Fruit fly (Drosophila melanogaster) whole organism, embryonic: ENCODE data around the gene CG31468.

Experiments used
- Asciz ChIP-seq: fragments of 200-800 bp; sonication (Bioruptor generic); optimal IDR thresholded peaks from 2 replicates; lab custom pipeline; 2017; ENCODE audit warnings: missing biosample characterization, mild to moderate bottlenecking, missing genetic modification characterization, missing genetic modification reagents
- Atf6 ChIP-seq: fragments of 200-800 bp; sonication (Bioruptor generic); IDR thresholded peaks from 2 replicates; pipeline ENCODE4 v1.3.6; 2022; ENCODE audit warnings: missing biosample characterization, missing genetic modification characterization
- Awh ChIP-seq: fragments of 200-800 bp; sonication (Bioruptor generic); IDR thresholded peaks from 2 replicates; pipeline ENCODE4, ENCODE4 v1.3.6; 2022; ENCODE audit warnings: missing biosample characterization, missing genetic modification characterization
- CG10366 ChIP-seq: fragments of 200-800 bp; sonication (Bioruptor generic); IDR thresholded peaks from 2 replicates; pipeline ENCODE4 v1.3.6; 2022; ENCODE audit warnings: missing biosample characterization, missing genetic modification characterization
- CG11696 ChIP-seq: fragments of 200-800 bp; sonication (Bioruptor generic); IDR thresholded peaks from 2 replicates; pipeline ENCODE4 v1.3.6; 2022; ENCODE audit warnings: missing biosample characterization, missing genetic modification characterization
- CG12659 ChIP-seq: fragments of 200-800 bp; sonication (Bioruptor generic); optimal IDR thresholded peaks from 3 replicates; lab custom pipeline; 2017; ENCODE audit warnings: mild to moderate bottlenecking, missing biosample characterization, missing genetic modification reagents, missing genetic modification characterization
- CG13287 ChIP-seq: fragments of 200-800 bp; sonication (Bioruptor generic); IDR thresholded peaks from 2 replicates; pipeline ENCODE4 v1.3.6; 2022; ENCODE audit warnings: missing biosample characterization, missing genetic modification characterization; ENCODE audit not compliant: partially characterized antibody
- CG13894 ChIP-seq: fragments of 200-800 bp; sonication (Bioruptor generic); optimal IDR thresholded peaks from 3 replicates; lab custom pipeline; 2018; ENCODE audit warnings: missing biosample characterization, mild to moderate bottlenecking, missing genetic modification characterization, moderate library complexity
- CG14441 ChIP-seq: fragments of 200-800 bp; sonication (Bioruptor generic); IDR thresholded peaks from 2 replicates; pipeline ENCODE4 v1.3.6; 2022; ENCODE audit warnings: missing biosample characterization, missing genetic modification characterization
- CG16779 ChIP-seq: fragments of 200-800 bp; sonication (Bioruptor generic); IDR thresholded peaks from 2 replicates; pipeline ENCODE4 v1.3.6; 2022; ENCODE audit warnings: missing biosample characterization, missing genetic modification characterization
- CG17829 ChIP-seq: fragments of 200-800 bp; optimal IDR thresholded peaks from 2 replicates; lab custom pipeline; 2019; ENCODE audit warnings: missing biosample characterization, mild to moderate bottlenecking, missing genetic modification characterization, moderate library complexity
- CG18262 ChIP-seq: fragments of 200-800 bp; optimal IDR thresholded peaks from 3 replicates; lab custom pipeline; 2019; ENCODE audit warnings: missing biosample characterization, mild to moderate bottlenecking, missing genetic modification characterization, moderate library complexity
- CG2116 ChIP-seq: fragments of 200-800 bp; sonication (Bioruptor generic); optimal IDR thresholded peaks from 3 replicates; lab custom pipeline; 2018; ENCODE audit warnings: missing biosample characterization, mild to moderate bottlenecking, missing genetic modification characterization
- CG30020 ChIP-seq: fragments of 200-800 bp; optimal IDR thresholded peaks from 2 replicates; lab custom pipeline; 2019; ENCODE audit warnings: missing biosample characterization, mild to moderate bottlenecking, missing genetic modification characterization, moderate library complexity
- CG31365 ChIP-seq: fragments of 200-800 bp; sonication (Bioruptor generic); optimal IDR thresholded peaks from 2 replicates; lab custom pipeline; 2018; ENCODE audit warnings: missing biosample characterization, mild to moderate bottlenecking, missing genetic modification characterization
- CG32532 ChIP-seq: fragments of 200-800 bp; sonication (Bioruptor generic); IDR thresholded peaks from 2 replicates; pipeline ENCODE4 v1.3.6; 2022; ENCODE audit warnings: missing biosample characterization, missing genetic modification characterization
- CG4360 ChIP-seq: fragments of 200-800 bp; sonication (Bioruptor generic); IDR thresholded peaks from 2 replicates; pipeline ENCODE4 v1.3.6; 2022; ENCODE audit warnings: missing biosample characterization, missing genetic modification characterization
- CG5180 ChIP-seq: fragments of 200-800 bp; sonication (Bioruptor generic); optimal IDR thresholded peaks from 3 replicates; lab custom pipeline; 2017; ENCODE audit warnings: missing biosample characterization, missing genetic modification characterization, mild to moderate bottlenecking, moderate library complexity, missing genetic modification reagents
- CG7271 ChIP-seq: fragments of 200-800 bp; sonication (Bioruptor generic); optimal IDR thresholded peaks from 2 replicates; lab custom pipeline; 2018; ENCODE audit warnings: missing biosample characterization, mild to moderate bottlenecking, missing genetic modification characterization, moderate library complexity
- CG8765 ChIP-seq: fragments of 200-800 bp; sonication (Bioruptor generic); IDR thresholded peaks from 2 replicates; pipeline ENCODE4 v1.3.6; 2022; ENCODE audit warnings: missing biosample characterization, missing genetic modification characterization
- Chrac-16 ChIP-seq: fragments of 200-800 bp; sonication (Bioruptor generic); optimal IDR thresholded peaks from 3 replicates; lab custom pipeline; 2016; ENCODE audit warnings: missing biosample characterization, missing genetic modification characterization
- Dip2 ChIP-seq: fragments of 200-800 bp; sonication (Bioruptor generic); IDR thresholded peaks from 2 replicates; pipeline ENCODE4 v1.3.6; 2022; ENCODE audit warnings: missing biosample characterization, missing genetic modification characterization
- Drgx ChIP-seq: fragments of 200-800 bp; sonication (Bioruptor generic); IDR thresholded peaks from 2 replicates; pipeline ENCODE4 v1.3.6; 2022; ENCODE audit warnings: missing biosample characterization, missing genetic modification characterization
- Fer2 ChIP-seq: fragments of 200-800 bp; sonication (Bioruptor generic); optimal IDR thresholded peaks from 2 replicates; lab custom pipeline; 2018; ENCODE audit warnings: missing biosample characterization, mild to moderate bottlenecking, missing genetic modification characterization, moderate library complexity
- Gsc ChIP-seq: fragments of 200-800 bp; sonication (Bioruptor generic); IDR thresholded peaks from 2 replicates; pipeline ENCODE4 v1.3.6; 2022; ENCODE audit warnings: missing biosample characterization, missing genetic modification characterization
- HHEX ChIP-seq: fragments of 200-800 bp; sonication (Bioruptor generic); optimal IDR thresholded peaks from 3 replicates; lab custom pipeline; 2017; ENCODE audit warnings: missing biosample characterization, mild to moderate bottlenecking, missing genetic modification characterization, missing genetic modification reagents
- HLH4C ChIP-seq: fragments of 200-800 bp; sonication (Bioruptor generic); IDR thresholded peaks from 3 replicates; pipeline ENCODE4 v1.3.6; 2022; ENCODE audit warnings: missing biosample characterization, missing genetic modification characterization; ENCODE audit not compliant: partially characterized antibody
- MBD-R2 ChIP-seq: fragments of 200-800 bp; sonication (Bioruptor generic); IDR thresholded peaks from 2 replicates; pipeline ENCODE4 v1.3.6; 2022; ENCODE audit warnings: missing biosample characterization, missing genetic modification characterization
- Max ChIP-seq: fragments of 200-800 bp; sonication (Bioruptor generic); optimal IDR thresholded peaks from 2 replicates; lab custom pipeline; 2016; ENCODE audit warnings: missing biosample characterization, mild to moderate bottlenecking, missing genetic modification characterization
- Oaz ChIP-seq: fragments of 200-800 bp; sonication (Bioruptor generic); IDR thresholded peaks from 2 replicates; pipeline ENCODE4 v1.3.6; 2022; ENCODE audit warnings: missing biosample characterization, missing genetic modification characterization
- PHDP ChIP-seq: fragments of 200-800 bp; sonication (Bioruptor generic); optimal IDR thresholded peaks from 3 replicates; lab custom pipeline; 2018; ENCODE audit warnings: missing biosample characterization, mild to moderate bottlenecking, missing genetic modification characterization, moderate library complexity
- Sin3A ChIP-seq: fragments of >200 bp; optimal IDR thresholded peaks from 2 replicates; lab custom pipeline; 2018
- Six4 ChIP-seq: fragments of 200-800 bp; sonication (Bioruptor generic); optimal IDR thresholded peaks from 2 replicates; lab custom pipeline; 2016; ENCODE audit warnings: missing biosample characterization, missing genetic modification characterization
- Ssrp ChIP-seq: fragments of 200-800 bp; sonication (Bioruptor generic); optimal IDR thresholded peaks from 2 replicates; lab custom pipeline; 2018; ENCODE audit warnings: missing biosample characterization, mild to moderate bottlenecking, missing genetic modification characterization, moderate library complexity
- Tbp ChIP-seq: fragments of >200 bp; optimal IDR thresholded peaks from 2 replicates; lab custom pipeline; 2018; ENCODE audit warnings: missing biosample characterization, missing genetic modification characterization
- Vsx1 ChIP-seq: fragments of 200-800 bp; sonication (Bioruptor generic); optimal IDR thresholded peaks from 2 replicates; lab custom pipeline; 2017; ENCODE audit warnings: missing biosample characterization, mild to moderate bottlenecking, missing genetic modification characterization, missing genetic modification reagents
- Xrp1 ChIP-seq: fragments of 200-800 bp; sonication (Bioruptor generic); IDR thresholded peaks from 2 replicates; pipeline ENCODE4 v1.3.6; 2022; ENCODE audit warnings: missing biosample characterization, missing genetic modification characterization
- al ChIP-seq: fragments of 200-800 bp; sonication (Bioruptor generic); IDR thresholded peaks from 2 replicates; pipeline ENCODE4 v1.3.6; 2022; ENCODE audit warnings: missing biosample characterization, missing genetic modification characterization
- btn ChIP-seq: fragments of 200-800 bp; sonication (Bioruptor generic); optimal IDR thresholded peaks from 2 replicates; lab custom pipeline; 2016; ENCODE audit warnings: missing biosample characterization, missing genetic modification characterization
- cg ChIP-seq: fragments of 200-800 bp; sonication (Bioruptor generic); optimal IDR thresholded peaks from 3 replicates; lab custom pipeline; 2019; ENCODE audit warnings: missing biosample characterization, mild to moderate bottlenecking, missing genetic modification characterization, moderate library complexity
- eve ChIP-seq, 2 experiments: fragments of >200 bp; optimal IDR thresholded peaks; 2 replicates each; lab custom pipeline; 2017; ENCODE audit warnings: missing biosample characterization in 2 of 2, missing genetic modification characterization in 2 of 2
- fru ChIP-seq: fragments of >200 bp; optimal IDR thresholded peaks from 2 replicates; lab custom pipeline; 2017
- h ChIP-seq: fragments of >200 bp; optimal IDR thresholded peaks from 2 replicates; lab custom pipeline; 2017
- hkb ChIP-seq, 2 experiments: fragments of 200-800 bp in 1 of 2; fragments of >200 bp in 1 of 2; sonication (Bioruptor generic) in 1 of 2; IDR thresholded peaks in 1 of 2; optimal IDR thresholded peaks in 1 of 2; 2 replicates each; pipeline versions ENCODE4 v1.3.6 to Lab custom; 2017 to 2022; ENCODE audit warnings: missing biosample characterization in 1 of 2, missing genetic modification characterization in 1 of 2
- inv ChIP-seq: fragments of 200-800 bp; sonication (Bioruptor generic); IDR thresholded peaks from 2 replicates; pipeline ENCODE4 v1.3.6; 2022; ENCODE audit warnings: missing biosample characterization, missing genetic modification characterization; ENCODE audit not compliant: partially characterized antibody
- lmd ChIP-seq: fragments of 200-800 bp; sonication (Bioruptor generic); IDR thresholded peaks from 2 replicates; pipeline ENCODE4 v1.3.6; 2022; ENCODE audit warnings: missing biosample characterization, missing genetic modification characterization
- onecut ChIP-seq: fragments of 200-800 bp; sonication (Bioruptor generic); IDR thresholded peaks from 2 replicates; pipeline ENCODE4 v1.3.6; 2022; ENCODE audit warnings: missing biosample characterization, missing genetic modification characterization
- otp ChIP-seq: fragments of 200-800 bp; sonication (Bioruptor generic); IDR thresholded peaks from 3 replicates; pipeline ENCODE4, ENCODE4 v1.3.6; 2022; ENCODE audit warnings: missing biosample characterization, missing genetic modification characterization
- run ChIP-seq: fragments of 200-800 bp; sonication (Bioruptor generic); optimal IDR thresholded peaks from 3 replicates; lab custom pipeline; 2018; ENCODE audit warnings: missing biosample characterization, mild to moderate bottlenecking, missing genetic modification characterization
- stwl ChIP-seq: fragments of 200-800 bp; sonication (Bioruptor generic); optimal IDR thresholded peaks from 3 replicates; lab custom pipeline; 2018; ENCODE audit warnings: missing biosample characterization, mild to moderate bottlenecking, missing genetic modification characterization, moderate library complexity
- vfl ChIP-seq: fragments of 200-800 bp; sonication (Bioruptor generic); optimal IDR thresholded peaks from 2 replicates; lab custom pipeline; 2016; ENCODE audit warnings: missing biosample characterization, missing genetic modification characterization
- vvl ChIP-seq: fragments of 200-800 bp; sonication (Bioruptor generic); IDR thresholded peaks from 2 replicates; pipeline ENCODE4 v1.3.6; 2022; ENCODE audit warnings: missing biosample characterization, missing genetic modification characterization

Gene CG31468

DNA sequence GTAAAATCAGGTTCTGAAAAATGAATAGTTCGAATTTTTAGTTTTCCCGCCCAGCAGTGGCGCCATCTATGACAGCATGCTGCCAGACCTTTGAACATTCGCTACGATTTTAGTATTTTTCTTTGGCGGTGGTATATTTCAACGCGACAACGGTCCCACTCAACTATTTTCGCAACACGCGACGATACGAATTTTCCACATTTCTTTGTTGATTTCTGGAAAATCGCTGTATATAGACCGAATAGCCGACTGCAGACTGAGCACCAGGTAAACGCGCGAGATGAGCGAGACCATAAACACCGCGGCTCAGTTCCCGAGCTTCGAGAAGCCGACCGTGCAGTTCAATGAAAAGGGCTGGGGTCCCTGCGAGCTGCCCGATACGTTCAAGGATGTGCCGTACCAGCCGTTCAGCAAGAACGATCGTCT is 20.2 kb downstream of the CG31468 start, which contains the start of gene eIF3d1 (continued):
- TF ChIP-seq Max (GFP tag; lab: Kevin White, UChicago): peak; percentile 84
- no peak for TF ChIP-seq al (GFP tag; lab: Robert Waterston, UW)
- TF ChIP-seq CG10366: no peak
- TF ChIP-seq stwl (tag; lab: Kevin White, UChicago): peak; percentile 76
- no peak for TF ChIP-seq HHEX (GFP tag; lab: Kevin White, UChicago)
- no peak for TF ChIP-seq Drgx (GFP tag; lab: Robert Waterston, UW)
- TF ChIP-seq CG32532 (GFP tag; lab: Robert Waterston, UW): no peak
- no peak for TF ChIP-seq CG31365 (tag; lab: Kevin White, UChicago)
- no peak for TF ChIP-seq Atf6 (GFP tag; lab: Robert Waterston, UW)
- no peak for TF ChIP-seq PHDP
- peak; percentile 37; the same call in 1 of the 2 replicates for TF ChIP-seq CG13287 (GFP tag; lab: Robert Waterston, UW)
- no peak for TF ChIP-seq CG5180
- TF ChIP-seq CG12659 (GFP tag; lab: Kevin White, UChicago): peak; percentile 29
- TF ChIP-seq Ssrp: no peak
- no peak for TF ChIP-seq fru (lab: Kevin White, UChicago)
- peak; percentile 17; the same call in 1 of the 2 replicates for TF ChIP-seq CG14441 (GFP tag; lab: Robert Waterston, UW)
- TF ChIP-seq Xrp1: no peak
- no peak for TF ChIP-seq Fer2 (tag; lab: Kevin White, UChicago)
- TF ChIP-seq lmd (GFP tag; lab: Robert Waterston, UW): no peak
- peak; percentile 20 for TF ChIP-seq Chrac-16 (GFP tag; lab: Kevin White, UChicago)
- no peak for TF ChIP-seq CG13894 (tag; lab: Kevin White, UChicago)
- TF ChIP-seq h (lab: Kevin White, UChicago): no peak
- TF ChIP-seq CG7271: no peak
- no peak for TF ChIP-seq otp (GFP tag; lab: Robert Waterston, UW)
- no peak for TF ChIP-seq cg (GFP tag; lab: Kevin White, UChicago)
- no peak for TF ChIP-seq CG4360 (GFP tag; lab: Robert Waterston, UW)
- TF ChIP-seq CG18262: no peak
- no peak for TF ChIP-seq HLH4C (GFP tag; lab: Robert Waterston, UW)
- TF ChIP-seq Tbp (GFP tag; lab: Kevin White, UChicago): no peak
- TF ChIP-seq Awh: no peak
- TF ChIP-seq CG16779 (GFP tag; lab: Robert Waterston, UW): no peak
- no peak for TF ChIP-seq Asciz (GFP tag; lab: Kevin White, UChicago)
- no peak for TF ChIP-seq onecut (GFP tag; lab: Robert Waterston, UW)
- no peak for TF ChIP-seq hkb (optimal IDR thresholded peaks at IDR 0.05; lab: Kevin White, UChicago)
- TF ChIP-seq hkb (GFP tag; IDR thresholded peaks at IDR 0.05; lab: Robert Waterston, UW): no peak
- peak; percentile 26 for TF ChIP-seq CG17829
- no peak for TF ChIP-seq vfl (GFP tag; lab: Kevin White, UChicago)
- no peak for TF ChIP-seq Oaz (GFP tag; lab: Robert Waterston, UW)
- no peak for TF ChIP-seq CG11696 (GFP tag; lab: Robert Waterston, UW)
- no peak for TF ChIP-seq Dip2
- TF ChIP-seq MBD-R2: peak; percentile 66
- TF ChIP-seq eve (GFP tag; optimal IDR thresholded peaks at IDR 0.05; lab: Kevin White, UChicago): no peak
- no peak for TF ChIP-seq run (tag; lab: Kevin White, UChicago)
- peak; percentile 73 for TF ChIP-seq Sin3A
- TF ChIP-seq CG8765: 0 out of 2 replicates have a peak, but pooled peaks have one; percentile 27
- TF ChIP-seq CG30020 (tag; lab: Kevin White, UChicago): no peak
- no peak for TF ChIP-seq Gsc (GFP tag; lab: Robert Waterston, UW)
- TF ChIP-seq vvl (GFP tag; lab: Robert Waterston, UW): no peak
- TF ChIP-seq Vsx1 (GFP tag; lab: Kevin White, UChicago): no peak
- peak; percentile 51 for TF ChIP-seq CG2116 (GFP tag; lab: Kevin White, UChicago)
- no peak for TF ChIP-seq btn
- no peak for TF ChIP-seq inv (GFP tag; lab: Robert Waterston, UW)
- TF ChIP-seq Six4 (GFP tag; lab: Kevin White, UChicago): no peak
